Fruit fly (Drosophila melanogaster): ENCODE measurements around the gene Spn28F.

DNA sequence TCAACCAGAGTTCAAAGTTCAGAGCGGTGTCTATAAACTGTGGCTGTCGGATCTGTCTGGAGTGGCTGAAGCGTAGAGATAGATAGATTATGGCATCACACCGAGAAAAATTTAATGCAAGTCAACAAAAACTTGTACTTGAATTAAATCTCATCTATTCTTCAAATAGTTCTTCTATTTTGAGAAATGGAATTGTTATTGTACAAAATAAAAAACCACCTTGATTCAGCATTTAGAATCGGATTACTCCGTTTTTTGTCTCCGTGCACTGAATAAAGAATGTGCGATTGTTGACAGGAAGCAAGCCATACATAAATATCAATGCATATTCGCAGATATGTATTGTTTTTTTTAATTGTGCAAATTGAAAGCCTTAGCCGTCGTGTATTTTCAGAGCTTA, 12.0 kb downstream of the Spn28F start:
- TF ChIP-seq Myc (optimal IDR thresholded peaks at IDR 0.05) (no peak), Sp1 (GFP tag; optimal IDR thresholded peaks at IDR 0.05) (peak; percentile 62), h (GFP tag; optimal IDR thresholded peaks at IDR 0.05) (peak; percentile 84), Hr78 (GFP tag; optimal IDR thresholded peaks at IDR 0.05) (no peak), jim (GFP tag; optimal IDR thresholded peaks at IDR 0.05) (no peak), Vsx2 (GFP tag; optimal IDR thresholded peaks at IDR 0.05; ENCODE audit: partially characterized antibody) (no peak), rgr (GFP tag; optimal IDR thresholded peaks at IDR 0.05) (peak; percentile 67), tai (GFP tag; optimal IDR thresholded peaks at IDR 0.05) (no peak), pan (optimal IDR thresholded peaks at IDR 0.05) (no peak), usp (GFP tag; optimal IDR thresholded peaks at IDR 0.05) (no peak), br (GFP tag; optimal IDR thresholded peaks at IDR 0.05) (peak; percentile 74)
